Worm (Caenorhabditis elegans) whole organism, midembryonic: ENCODE data around the gene T10F2.2.

Source experiments
- T22C8.4 ChIP-seq: fragments of 200-800 bp; sonication (Bioruptor generic); IDR thresholded peaks from 2 replicates; pipeline ENCODE4 v1.3.6; 2022; ENCODE audit warnings: missing genetic modification characterization, missing compliant biosample characterization
- cog-1 ChIP-seq: sonication (generic microtip); optimal IDR thresholded peaks from 2 replicates; lab custom pipeline; 2016; ENCODE audit warnings: missing genetic modification characterization, missing compliant biosample characterization
- flt-1 ChIP-seq: fragments of 200-800 bp; sonication (Bioruptor generic); IDR thresholded peaks from 2 replicates; pipeline ENCODE4 v1.3.6; 2022; ENCODE audit warnings: missing genetic modification characterization, missing compliant biosample characterization
- klf-2 ChIP-seq: fragments of 200-800 bp; sonication (Bioruptor generic); conservative IDR thresholded peaks from 2 replicates; pipeline ENCODE4 v1.3.6; 2022; ENCODE audit warnings: missing genetic modification reagents, missing genetic modification characterization, missing compliant biosample characterization
- med-1 ChIP-seq: sonication (generic microtip); optimal IDR thresholded peaks from 2 replicates; lab custom pipeline; 2017; ENCODE audit warnings: missing genetic modification characterization, mild to moderate bottlenecking, missing compliant biosample characterization, antibody characterized with exemption, missing genetic modification reagents; ENCODE audit not compliant: insufficient read depth
- ref-1 ChIP-seq: fragments of 200-800 bp; sonication (Bioruptor generic); conservative IDR thresholded peaks from 2 replicates; pipeline ENCODE4 v1.3.6; 2022; ENCODE audit warnings: missing genetic modification reagents, missing genetic modification characterization, missing compliant biosample characterization
- tab-1 ChIP-seq: fragments of 200-800 bp; sonication (Bioruptor generic); IDR thresholded peaks from 2 replicates; pipeline ENCODE4 v1.3.6; 2022; ENCODE audit warnings: missing genetic modification characterization, missing compliant biosample characterization
- ztf-23 ChIP-seq: fragments of 200-800 bp; sonication (Bioruptor generic); IDR thresholded peaks from 2 replicates; pipeline ENCODE4 v1.3.6; 2022; ENCODE audit warnings: missing genetic modification reagents, missing genetic modification characterization, missing compliant biosample characterization
- ztf-29 ChIP-seq: fragments of 200-800 bp; sonication (Bioruptor generic); IDR thresholded peaks from 2 replicates; pipeline ENCODE4 v1.3.6; 2022; ENCODE audit warnings: missing genetic modification reagents, missing genetic modification characterization, missing compliant biosample characterization

ce11 chrIII:5160803-5161202 is 4.3 kb downstream of the T10F2.2 start:
- TF ChIP-seq ref-1 (GFP tag; lab: Robert Waterston, UW) (no peak), flt-1 (GFP tag; lab: Robert Waterston, UW) (no peak), klf-2 (GFP tag; lab: Robert Waterston, UW) (no peak), ztf-29 (GFP tag; lab: Robert Waterston, UW) (no peak), cog-1 (tag; lab: Kevin White, UChicago) (no peak), T22C8.4 (GFP tag; lab: Robert Waterston, UW) (no peak), ztf-23 (GFP tag; lab: Robert Waterston, UW) (no peak), tab-1 (GFP tag; lab: Robert Waterston, UW) (no peak), med-1 (GFP tag; lab: Kevin White, UChicago) (no peak)
